Fruit fly (Drosophila melanogaster) whole organism, embryonic: Measurements from ENCODE around the gene CG15528.

Experiments used
- Atf-2 ChIP-seq: fragments of 200-800 bp; sonication (Bioruptor generic); optimal IDR thresholded peaks from 2 replicates; lab custom pipeline; 2016; ENCODE audit warnings: missing biosample characterization, missing genetic modification characterization
- CG10543 ChIP-seq: fragments of 200-800 bp; sonication (Bioruptor generic); optimal IDR thresholded peaks from 3 replicates; lab custom pipeline; 2017; ENCODE audit warnings: missing biosample characterization, mild to moderate bottlenecking, missing genetic modification characterization, moderate library complexity
- CG10565 ChIP-seq: fragments of 200-800 bp; sonication (Bioruptor generic); optimal IDR thresholded peaks from 3 replicates; lab custom pipeline; 2016; ENCODE audit warnings: missing biosample characterization, mild to moderate bottlenecking, missing genetic modification characterization
- CG10979 ChIP-seq: fragments of 200-800 bp; sonication (Bioruptor generic); optimal IDR thresholded peaks from 2 replicates; lab custom pipeline; 2018; ENCODE audit warnings: missing biosample characterization, mild to moderate bottlenecking, missing genetic modification characterization, moderate library complexity
- CG11247 ChIP-seq: fragments of 200-800 bp; sonication (Bioruptor generic); IDR thresholded peaks from 2 replicates; pipeline ENCODE4 v1.3.6; 2022; ENCODE audit warnings: missing biosample characterization, missing genetic modification characterization
- CG13775 ChIP-seq: fragments of 200-800 bp; sonication (Bioruptor generic); optimal IDR thresholded peaks from 3 replicates; lab custom pipeline; 2017; ENCODE audit warnings: missing biosample characterization, mild to moderate bottlenecking, missing genetic modification characterization
- CG14667 ChIP-seq: fragments of 200-800 bp; sonication (Bioruptor generic); IDR thresholded peaks from 2 replicates; pipeline ENCODE4 v1.3.6; 2022; ENCODE audit warnings: missing biosample characterization, missing genetic modification characterization
- CG14860 ChIP-seq: fragments of 200-800 bp; sonication (Bioruptor generic); IDR thresholded peaks from 3 replicates; pipeline ENCODE4 v1.3.6; 2022; ENCODE audit warnings: missing biosample characterization, missing genetic modification characterization; ENCODE audit not compliant: partially characterized antibody
- CG1529 ChIP-seq: fragments of 200-800 bp; sonication (Bioruptor generic); optimal IDR thresholded peaks from 3 replicates; lab custom pipeline; 2018; ENCODE audit warnings: missing biosample characterization, missing genetic modification characterization
- CG15514 ChIP-seq: fragments of 200-800 bp; sonication (Bioruptor generic); optimal IDR thresholded peaks from 3 replicates; lab custom pipeline; 2017; ENCODE audit warnings: missing biosample characterization, missing genetic modification characterization, mild to moderate bottlenecking, moderate library complexity, missing genetic modification reagents
- CG18011 ChIP-seq: fragments of 200-800 bp; sonication (Bioruptor generic); optimal IDR thresholded peaks from 2 replicates; lab custom pipeline; 2017; ENCODE audit warnings: missing biosample characterization, missing genetic modification characterization, mild to moderate bottlenecking, moderate library complexity, missing genotype
- CG2120 ChIP-seq: fragments of 200-800 bp; sonication (Bioruptor generic); optimal IDR thresholded peaks from 3 replicates; lab custom pipeline; 2016; ENCODE audit warnings: missing biosample characterization, missing genetic modification characterization
- CG2129 ChIP-seq: fragments of 200-800 bp; sonication (Bioruptor generic); IDR thresholded peaks from 2 replicates; pipeline ENCODE4 v1.3.6; 2022; ENCODE audit warnings: missing biosample characterization, missing genetic modification characterization; ENCODE audit not compliant: partially characterized antibody
- CG34224 ChIP-seq: fragments of 200-800 bp; sonication (Bioruptor generic); IDR thresholded peaks from 3 replicates; pipeline ENCODE4 v1.3.6; 2022; ENCODE audit warnings: missing biosample characterization, missing genetic modification characterization; ENCODE audit not compliant: partially characterized antibody
- CG4360 ChIP-seq: fragments of 200-800 bp; sonication (Bioruptor generic); IDR thresholded peaks from 2 replicates; pipeline ENCODE4 v1.3.6; 2022; ENCODE audit warnings: missing biosample characterization, missing genetic modification characterization
- CG4854 ChIP-seq: fragments of 200-800 bp; sonication (Bioruptor generic); optimal IDR thresholded peaks from 2 replicates; lab custom pipeline; 2016; ENCODE audit warnings: missing biosample characterization, missing genetic modification characterization, inconsistent platforms
- CG5953 ChIP-seq: fragments of 200-800 bp; sonication (Bioruptor generic); IDR thresholded peaks from 2 replicates; pipeline ENCODE4 v1.3.6; 2022; ENCODE audit warnings: missing biosample characterization, missing genetic modification characterization
- CG7372 ChIP-seq: fragments of 200-800 bp; sonication (Bioruptor generic); IDR thresholded peaks from 2 replicates; pipeline ENCODE4 v1.3.6; 2022; ENCODE audit warnings: missing biosample characterization, missing genetic modification characterization
- CG7928 ChIP-seq: fragments of 200-800 bp; sonication (Bioruptor generic); optimal IDR thresholded peaks from 2 replicates; lab custom pipeline; 2017; ENCODE audit warnings: missing biosample characterization, mild to moderate bottlenecking, missing genetic modification characterization
- CG7963 ChIP-seq: fragments of 200-800 bp; sonication (Bioruptor generic); IDR thresholded peaks from 3 replicates; pipeline ENCODE4 v1.3.6; 2022; ENCODE audit warnings: missing biosample characterization, missing genetic modification characterization; ENCODE audit not compliant: partially characterized antibody
- CTCF ChIP-seq: fragments of 200-800 bp; sonication (Bioruptor generic); optimal IDR thresholded peaks from 2 replicates; lab custom pipeline; 2017; ENCODE audit warnings: missing biosample characterization, mild to moderate bottlenecking, missing genetic modification characterization, moderate library complexity
- Dad ChIP-seq: fragments of 200-800 bp; sonication (Bioruptor generic); optimal IDR thresholded peaks from 3 replicates; lab custom pipeline; 2016; ENCODE audit warnings: missing biosample characterization, missing genetic modification characterization
- Ets97D ChIP-seq: fragments of 200-800 bp; sonication (Bioruptor generic); optimal IDR thresholded peaks from 3 replicates; lab custom pipeline; 2016; ENCODE audit warnings: missing biosample characterization, missing genetic modification characterization
- Fer3 ChIP-seq: fragments of 200-800 bp; sonication (Bioruptor generic); optimal IDR thresholded peaks from 2 replicates; lab custom pipeline; 2018; ENCODE audit warnings: missing biosample characterization, mild to moderate bottlenecking, missing genetic modification characterization, moderate library complexity
- H2.0 ChIP-seq: fragments of 200-800 bp; sonication (Bioruptor generic); IDR thresholded peaks from 2 replicates; pipeline ENCODE4 v1.3.6; 2022; ENCODE audit warnings: missing biosample characterization, missing genetic modification characterization
- NC2α ChIP-seq: fragments of 200-800 bp; sonication (Bioruptor generic); optimal IDR thresholded peaks from 2 replicates; lab custom pipeline; 2016; ENCODE audit warnings: missing biosample characterization, missing genetic modification characterization
- NFAT ChIP-seq: fragments of 200-800 bp; sonication (Bioruptor generic); IDR thresholded peaks from 2 replicates; pipeline ENCODE4 v1.3.6; 2022; ENCODE audit warnings: missing biosample characterization, missing genetic modification characterization
- NfI ChIP-seq: fragments of 200-800 bp; sonication (Bioruptor generic); optimal IDR thresholded peaks from 3 replicates; lab custom pipeline; 2018; ENCODE audit warnings: missing biosample characterization, mild to moderate bottlenecking, missing genetic modification characterization, moderate library complexity
- Ptx1 ChIP-seq: fragments of 200-800 bp; sonication (Bioruptor generic); IDR thresholded peaks from 2 replicates; pipeline ENCODE4 v1.3.6; 2022; ENCODE audit warnings: missing biosample characterization, missing genetic modification characterization
- Sox102F ChIP-seq: fragments of 200-800 bp; sonication (Bioruptor generic); optimal IDR thresholded peaks from 2 replicates; lab custom pipeline; 2018; ENCODE audit warnings: missing biosample characterization, mild to moderate bottlenecking, missing genetic modification characterization, moderate library complexity
- Ssrp ChIP-seq: fragments of 200-800 bp; sonication (Bioruptor generic); optimal IDR thresholded peaks from 2 replicates; lab custom pipeline; 2018; ENCODE audit warnings: missing biosample characterization, mild to moderate bottlenecking, missing genetic modification characterization, moderate library complexity
- Tbp ChIP-seq: fragments of >200 bp; optimal IDR thresholded peaks from 2 replicates; lab custom pipeline; 2018; ENCODE audit warnings: missing biosample characterization, missing genetic modification characterization
- Vsx1 ChIP-seq: fragments of 200-800 bp; sonication (Bioruptor generic); optimal IDR thresholded peaks from 2 replicates; lab custom pipeline; 2017; ENCODE audit warnings: missing biosample characterization, mild to moderate bottlenecking, missing genetic modification characterization, missing genetic modification reagents
- ara ChIP-seq: fragments of 200-800 bp; sonication (Bioruptor generic); IDR thresholded peaks from 2 replicates; pipeline ENCODE4 v1.3.6; 2022; ENCODE audit warnings: missing biosample characterization, missing genetic modification characterization
- croc ChIP-seq: fragments of 200-800 bp; sonication (Bioruptor generic); conservative IDR thresholded peaks from 3 replicates; pipeline ENCODE4 v1.3.6; 2022; ENCODE audit warnings: missing biosample characterization, missing genetic modification characterization
- crol ChIP-seq: fragments of 200-800 bp; sonication (Bioruptor generic); IDR thresholded peaks from 2 replicates; pipeline ENCODE4 v1.3.6; 2022; ENCODE audit warnings: missing biosample characterization, missing genetic modification characterization
- dpn ChIP-seq, 2 experiments: fragments of 200-800 bp; sonication (Bioruptor generic); optimal IDR thresholded peaks; 3 replicates each; lab custom pipeline; 2016; ENCODE audit warnings: missing biosample characterization in 2 of 2, missing genetic modification characterization in 2 of 2
- ken ChIP-seq: fragments of 200-800 bp; sonication (Bioruptor generic); IDR thresholded peaks from 3 replicates; pipeline ENCODE4 v1.3.6; 2022; ENCODE audit warnings: missing biosample characterization, missing genetic modification characterization
- lilli ChIP-seq: fragments of 200-800 bp; sonication (Bioruptor generic); optimal IDR thresholded peaks from 3 replicates; lab custom pipeline; 2016; ENCODE audit warnings: missing biosample characterization, missing genetic modification characterization
- lola ChIP-seq, 3 experiments: fragments of >200 bp in 2 of 3; fragments of 200-800 bp in 1 of 3; sonication (Bioruptor generic) in 1 of 3; optimal IDR thresholded peaks; 2 replicates each; lab custom pipeline; 2017 to 2019; ENCODE audit warnings: missing biosample characterization in 3 of 3, missing genetic modification characterization in 3 of 3, mild to moderate bottlenecking in 1 of 3, moderate library complexity in 1 of 3
- mld ChIP-seq: fragments of 200-800 bp; sonication (Bioruptor generic); IDR thresholded peaks from 3 replicates; pipeline ENCODE4 v1.3.6; 2022; ENCODE audit warnings: missing biosample characterization, missing genetic modification characterization; ENCODE audit not compliant: partially characterized antibody
- org-1 ChIP-seq: fragments of 200-800 bp; sonication (Bioruptor generic); optimal IDR thresholded peaks from 2 replicates; lab custom pipeline; 2017; ENCODE audit warnings: missing biosample characterization, missing genetic modification characterization
- pan ChIP-seq, 4 experiments: fragments of >200 bp in 3 of 4; fragments of 200-800 bp in 1 of 4; sonication (Bioruptor generic) in 1 of 4; optimal IDR thresholded peaks in 3 of 4; IDR thresholded peaks in 1 of 4; 2 replicates each; pipeline versions ENCODE4 v1.3.6 to Lab custom; 2017 to 2022; ENCODE audit warnings: missing biosample characterization in 2 of 4, missing genetic modification characterization in 2 of 4, mixed read lengths in 1 of 4
- psq ChIP-seq: fragments of 200-800 bp; sonication (Bioruptor generic); optimal IDR thresholded peaks from 2 replicates; lab custom pipeline; 2017; ENCODE audit warnings: missing biosample characterization, missing genetic modification characterization
- ro ChIP-seq: fragments of 200-800 bp; sonication (Bioruptor generic); IDR thresholded peaks from 2 replicates; pipeline ENCODE4 v1.3.6; 2022; ENCODE audit warnings: missing biosample characterization, missing genetic modification characterization
- row ChIP-seq: fragments of 200-800 bp; sonication (Bioruptor generic); IDR thresholded peaks from 3 replicates; pipeline ENCODE4 v1.3.6; 2022; ENCODE audit warnings: missing biosample characterization, missing genetic modification characterization
- sima ChIP-seq: fragments of 200-800 bp; sonication (Bioruptor generic); optimal IDR thresholded peaks from 2 replicates; lab custom pipeline; 2016; ENCODE audit warnings: missing biosample characterization, missing genetic modification characterization
- slp2 ChIP-seq: fragments of 200-800 bp; sonication (Bioruptor generic); optimal IDR thresholded peaks from 2 replicates; lab custom pipeline; 2016; ENCODE audit warnings: missing biosample characterization, missing genetic modification characterization
- sob ChIP-seq: fragments of 200-800 bp; sonication (Bioruptor generic); IDR thresholded peaks from 2 replicates; pipeline ENCODE4 v1.3.6; 2022; ENCODE audit warnings: missing biosample characterization, missing genetic modification characterization
- sr ChIP-seq: fragments of 200-800 bp; sonication (Bioruptor generic); IDR thresholded peaks from 3 replicates; pipeline ENCODE4 v1.3.6; 2022; ENCODE audit warnings: missing biosample characterization, missing genetic modification characterization

The CG15528 gene

DNA sequence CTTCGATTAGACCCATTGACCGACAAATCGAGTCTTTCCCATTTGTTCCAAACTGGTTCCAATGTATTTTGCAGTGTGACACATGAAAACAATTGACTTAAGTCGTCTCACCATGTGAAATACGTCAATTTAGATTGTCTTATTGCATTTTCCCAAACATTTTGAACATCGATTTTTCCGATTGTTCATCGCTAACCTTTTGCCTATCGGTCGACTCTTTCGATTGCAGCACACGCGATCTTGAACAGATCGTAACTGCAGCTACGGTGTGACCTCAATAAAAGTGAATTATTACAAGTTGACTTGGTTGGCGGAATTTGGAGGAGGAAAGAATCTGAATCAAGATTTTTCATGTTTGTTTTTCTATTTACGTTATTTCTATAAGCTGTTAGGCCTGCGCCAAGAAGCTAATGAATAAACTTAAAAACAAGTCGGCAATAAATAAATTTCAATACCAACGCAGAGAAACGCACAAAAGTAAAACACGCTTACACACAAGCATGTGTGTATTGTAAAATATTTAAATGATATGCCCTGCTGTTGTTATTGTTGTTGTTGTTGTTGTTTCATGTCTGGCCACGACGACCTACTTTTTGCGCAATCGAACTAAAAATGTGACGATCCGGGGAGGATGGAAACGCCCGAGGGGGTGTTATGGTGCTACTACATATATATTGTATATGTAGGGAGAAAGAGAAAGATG lies 8.7 kb upstream of the CG15528 start (continued):
- TF ChIP-seq ro (GFP tag; lab: Robert Waterston, UW) (no peak), NfI (no peak), CG1529 (no peak), mld (GFP tag; lab: Robert Waterston, UW) (no peak), CG7928 (GFP tag; lab: Kevin White, UChicago) (no peak), CG13775 (GFP tag; lab: Kevin White, UChicago) (no peak), Vsx1 (peak; percentile 15), NFAT (no peak), CG14667 (no peak), ara (GFP tag; lab: Robert Waterston, UW) (no peak), Ssrp (tag; lab: Kevin White, UChicago) (no peak), CG2120 (no peak), sr (no peak), croc (GFP tag; lab: Robert Waterston, UW) (no peak), lilli (no peak), Ets97D (GFP tag; lab: Kevin White, UChicago) (no peak), CG10543 (GFP tag; lab: Kevin White, UChicago) (no peak), CG18011 (no peak), CG15514 (GFP tag; lab: Kevin White, UChicago) (no peak), row (GFP tag; lab: Robert Waterston, UW) (no peak; the same call in 1 of the 3 replicates), lola (GFP tag; optimal IDR thresholded peaks at IDR 0.05; lab: Kevin White, UChicago) (no peak), H2.0 (GFP tag; lab: Robert Waterston, UW) (no peak), Atf-2 (no peak), ken (0 out of 3 replicates have a peak, but pooled peaks have one; percentile 26), dpn (GFP tag; optimal IDR thresholded peaks at IDR 0.05; lab: Kevin White, UChicago) (no peak), sob (GFP tag; lab: Robert Waterston, UW) (no peak), crol (peak; percentile 94), CG7963 (no peak), CG10565 (GFP tag; lab: Kevin White, UChicago) (no peak), sima (GFP tag; lab: Kevin White, UChicago) (no peak), CTCF (GFP tag; lab: Kevin White, UChicago) (no peak), Sox102F (GFP tag; lab: Kevin White, UChicago) (no peak), Ptx1 (GFP tag; lab: Robert Waterston, UW) (no peak), slp2 (GFP tag; lab: Kevin White, UChicago) (no peak), CG34224 (GFP tag; lab: Robert Waterston, UW) (no peak), pan (optimal IDR thresholded peaks at IDR 0.05; lab: Kevin White, UChicago) (no peak), pan (GFP tag; optimal IDR thresholded peaks at IDR 0.05 in 1 of 2, IDR thresholded peaks at IDR 0.05 in 1 of 2) (peak in 1 of 2 experiments; percentile 30), psq (GFP tag; lab: Kevin White, UChicago) (no peak), CG5953 (no peak), CG7372 (GFP tag; lab: Robert Waterston, UW) (no peak), CG4854 (no peak), CG11247 (GFP tag; lab: Robert Waterston, UW) (no peak), CG2129 (GFP tag; lab: Robert Waterston, UW) (no peak), org-1 (GFP tag; lab: Kevin White, UChicago) (no peak), CG4360 (peak; percentile 86), Dad (GFP tag; lab: Kevin White, UChicago) (no peak), NC2α (GFP tag; lab: Kevin White, UChicago) (no peak), CG10979 (tag; lab: Kevin White, UChicago) (no peak), Fer3 (tag; lab: Kevin White, UChicago) (no peak), Tbp (GFP tag; lab: Kevin White, UChicago) (no peak), CG14860 (GFP tag; lab: Robert Waterston, UW) (peak; percentile 46; the same call in 2 of the 3 replicates)
